Fruit fly (Drosophila melanogaster): ENCODE measurements around the gene CG13068.

dm6 chr3L:16228659-16229205 lies 40.5 kb upstream of the CG13068 start, which contains the start of gene Tmx3:
- no peak for TF ChIP-seq CG8478 (optimal IDR thresholded peaks at IDR 0.05)
- TF ChIP-seq CTCF (optimal IDR thresholded peaks at IDR 0.05), result no peak

Data from S2 (cell line).